Worm (Caenorhabditis elegans) whole organism, L4 larva: ENCODE results near the gene tba-4.
A peak's percentile ranks its signal among the peaks of the same experiment; 100 is the strongest.

Experiments
- F10B5.3 ChIP-seq: sonication (generic microtip); optimal IDR thresholded peaks from 2 replicates; lab custom pipeline; 2016; ENCODE audit warnings: mild to moderate bottlenecking, missing genetic modification characterization, missing compliant biosample characterization
- F44E2.7 ChIP-seq: fragments of 200-800 bp; sonication (Bioruptor generic); IDR thresholded peaks from 2 replicates; pipeline ENCODE4 v2.1.2; 2022; ENCODE audit warnings: missing genetic modification characterization, missing compliant biosample characterization
- R02D3.7 ChIP-seq: fragments of 150-350 bp; sonication (generic microtip); optimal IDR thresholded peaks from 3 replicates; lab custom pipeline; 2014; ENCODE audit warnings: missing biosample characterization, missing genetic modification characterization
- T20F7.1 ChIP-seq: fragments of 200-800 bp; sonication (Bioruptor generic); optimal IDR thresholded peaks from 2 replicates; lab custom pipeline; 2018; ENCODE audit warnings: mild to moderate bottlenecking, missing genetic modification characterization, missing compliant biosample characterization
- Y48G9A.11 ChIP-seq: fragments of 200-800 bp; sonication (Bioruptor generic); IDR thresholded peaks from 2 replicates; pipeline ENCODE4 v1.3.6; 2022; ENCODE audit warnings: missing genetic modification reagents, missing genetic modification characterization, missing compliant biosample characterization
- Y75B8A.6 ChIP-seq: fragments of 200-800 bp; sonication (Bioruptor generic); IDR thresholded peaks from 2 replicates; pipeline ENCODE4 v1.3.6; 2022; ENCODE audit warnings: missing genetic modification reagents, missing genetic modification characterization, missing compliant biosample characterization
- ZK546.5 ChIP-seq, 2 experiments: sonication (generic microtip); optimal IDR thresholded peaks; 2 replicates each; lab custom pipeline; 2017; ENCODE audit warnings: missing biosample characterization in 2 of 2, missing genetic modification characterization in 2 of 2
- ama-1 ChIP-seq: fragments of 150-350 bp; optimal IDR thresholded peaks from 2 replicates; lab custom pipeline; 2014; ENCODE audit warnings: inconsistent platforms, mixed read lengths
- arid-1 ChIP-seq: fragments of 200-800 bp; sonication (Bioruptor generic); conservative IDR thresholded peaks from 2 replicates; pipeline ENCODE4 v1.3.6; 2022; ENCODE audit warnings: missing genetic modification reagents, missing genetic modification characterization, missing compliant biosample characterization
- attf-4 ChIP-seq: sonication (generic microtip); optimal IDR thresholded peaks from 3 replicates; lab custom pipeline; 2017; ENCODE audit warnings: missing biosample characterization, missing genetic modification characterization
- ceh-32 ChIP-seq: sonication (generic microtip); optimal IDR thresholded peaks from 2 replicates; lab custom pipeline; 2016; ENCODE audit warnings: mild to moderate bottlenecking, missing genetic modification characterization, missing compliant biosample characterization; ENCODE audit not compliant: poor library complexity
- ceh-44 ChIP-seq: fragments of 200-800 bp; sonication (Bioruptor generic); IDR thresholded peaks from 2 replicates; pipeline ENCODE4 v1.3.6; 2022; ENCODE audit warnings: missing genetic modification reagents, missing genetic modification characterization, missing compliant biosample characterization
- ceh-62 ChIP-seq: sonication (generic microtip); optimal IDR thresholded peaks from 2 replicates; lab custom pipeline; 2017; ENCODE audit warnings: missing biosample characterization, missing genetic modification characterization
- ceh-82 ChIP-seq: sonication (generic microtip); optimal IDR thresholded peaks from 2 replicates; lab custom pipeline; 2017; ENCODE audit warnings: missing biosample characterization, missing genetic modification characterization
- ces-1 ChIP-seq: fragments of 150-350 bp; sonication (generic microtip); optimal IDR thresholded peaks from 4 replicates; lab custom pipeline; 2014; ENCODE audit warnings: missing biosample characterization, missing genetic modification reagents, missing genetic modification characterization
- ctbp-1 ChIP-seq: fragments of 200-800 bp; sonication (Bioruptor generic); IDR thresholded peaks from 2 replicates; pipeline ENCODE4 v1.3.6; 2022; ENCODE audit warnings: missing genetic modification reagents, missing genetic modification characterization, missing compliant biosample characterization
- daf-8 ChIP-seq: fragments of 200-800 bp; sonication (Bioruptor generic); IDR thresholded peaks from 2 replicates; pipeline ENCODE4 v1.3.6; 2022; ENCODE audit warnings: missing genetic modification characterization, missing compliant biosample characterization
- dmd-8 ChIP-seq: fragments of 200-800 bp; sonication (Bioruptor generic); IDR thresholded peaks from 2 replicates; pipeline ENCODE4 v1.3.6; 2022; ENCODE audit warnings: missing genetic modification characterization, missing compliant biosample characterization
- dpl-1 ChIP-seq: fragments of 150-350 bp; optimal IDR thresholded peaks from 2 replicates; lab custom pipeline; 2014; ENCODE audit warnings: missing biosample characterization, missing genetic modification reagents, missing genetic modification characterization
- duxl-1 ChIP-seq: sonication (generic microtip); optimal IDR thresholded peaks from 2 replicates; lab custom pipeline; 2016; ENCODE audit warnings: mild to moderate bottlenecking, missing genetic modification characterization, moderate library complexity, missing compliant biosample characterization; ENCODE audit not compliant: poor library complexity
- dve-1 ChIP-seq: sonication (generic microtip); optimal IDR thresholded peaks from 2 replicates; lab custom pipeline; 2017; ENCODE audit warnings: antibody characterized with exemption, mild to moderate bottlenecking, missing genetic modification characterization, missing compliant biosample characterization; ENCODE audit not compliant: insufficient read depth
- egl-27 ChIP-seq: sonication (generic microtip); optimal IDR thresholded peaks from 3 replicates; lab custom pipeline; 2017; ENCODE audit warnings: missing biosample characterization, missing genetic modification reagents, missing genetic modification characterization
- fkh-10 ChIP-seq: fragments of 150-350 bp; optimal IDR thresholded peaks from 2 replicates; lab custom pipeline; 2014; ENCODE audit warnings: missing biosample characterization, missing genetic modification reagents, missing genetic modification characterization
- gei-8 ChIP-seq: fragments of 200-800 bp; sonication (Bioruptor generic); optimal IDR thresholded peaks from 2 replicates; lab custom pipeline; 2018; ENCODE audit warnings: mild to moderate bottlenecking, missing genetic modification characterization, missing compliant biosample characterization
- hif-1 ChIP-seq, 2 experiments: sonication (generic microtip); optimal IDR thresholded peaks; 2 replicates each; lab custom pipeline; 2016 to 2017; ENCODE audit warnings: missing compliant biosample characterization in 2 of 2, missing genetic modification characterization in 2 of 2, missing genetic modification reagents in 2 of 2, missing genotype in 2 of 2, mild to moderate bottlenecking in 1 of 2
- hmg-1.1 ChIP-seq: fragments of 200-800 bp; sonication (Bioruptor generic); IDR thresholded peaks from 2 replicates; pipeline ENCODE4 v1.3.6; 2022; ENCODE audit warnings: missing genetic modification reagents, missing genetic modification characterization, missing compliant biosample characterization
- lim-7 ChIP-seq: fragments of 200-800 bp; sonication (Bioruptor generic); IDR thresholded peaks from 2 replicates; pipeline ENCODE4 v1.3.6; 2022; ENCODE audit warnings: missing genetic modification characterization, missing compliant biosample characterization
- lin-29 ChIP-seq: fragments of 200-800 bp; sonication (Bioruptor generic); IDR thresholded peaks from 2 replicates; pipeline ENCODE4 v1.3.6; 2022; ENCODE audit warnings: missing genetic modification reagents, missing genetic modification characterization, missing compliant biosample characterization
- lir-3 ChIP-seq: sonication (generic microtip); optimal IDR thresholded peaks from 2 replicates; lab custom pipeline; 2016; ENCODE audit warnings: mild to moderate bottlenecking, missing genetic modification characterization, missing compliant biosample characterization
- madf-5 ChIP-seq, 2 experiments: fragments of 200-800 bp; sonication (Bioruptor generic); IDR thresholded peaks; 2 replicates each; pipeline ENCODE4 v1.3.6; 2022; ENCODE audit warnings: missing compliant biosample characterization in 2 of 2, missing genetic modification characterization in 2 of 2
- madf-9 ChIP-seq: fragments of 200-800 bp; sonication (Bioruptor generic); conservative IDR thresholded peaks from 2 replicates; pipeline ENCODE4 v1.3.6; 2022; ENCODE audit warnings: missing genetic modification reagents, missing genetic modification characterization, missing compliant biosample characterization
- mep-1 ChIP-seq: fragments of 150-350 bp; sonication (generic microtip); optimal IDR thresholded peaks from 3 replicates; lab custom pipeline; 2014; ENCODE audit warnings: missing biosample characterization, missing genetic modification characterization
- mxl-2 ChIP-seq: fragments of 200-800 bp; sonication (Bioruptor generic); conservative IDR thresholded peaks from 2 replicates; pipeline ENCODE4 v1.3.6; 2022; ENCODE audit warnings: missing genetic modification reagents, missing genetic modification characterization, missing compliant biosample characterization
- nhr-10 ChIP-seq: fragments of 150-350 bp; optimal IDR thresholded peaks from 2 replicates; lab custom pipeline; 2014; ENCODE audit warnings: missing biosample characterization, missing genetic modification characterization
- nhr-11 ChIP-seq: fragments of 150-350 bp; optimal IDR thresholded peaks from 2 replicates; lab custom pipeline; 2014; ENCODE audit warnings: missing biosample characterization, missing genetic modification characterization
- nhr-237 ChIP-seq: sonication (generic microtip); optimal IDR thresholded peaks from 2 replicates; lab custom pipeline; 2017; ENCODE audit warnings: missing biosample characterization, missing genetic modification characterization
- nhr-41 ChIP-seq: fragments of 200-800 bp; sonication (Bioruptor generic); IDR thresholded peaks from 2 replicates; pipeline ENCODE4 v1.3.6; 2022; ENCODE audit warnings: missing genetic modification reagents, missing genetic modification characterization, missing compliant biosample characterization
- nhr-42 ChIP-seq: fragments of 200-800 bp; sonication (Bioruptor generic); IDR thresholded peaks from 2 replicates; pipeline ENCODE4 v1.3.6; 2022; ENCODE audit warnings: missing genetic modification characterization, missing compliant biosample characterization
- nhr-6 ChIP-seq: fragments of 150-350 bp; optimal IDR thresholded peaks from 2 replicates; lab custom pipeline; 2014; ENCODE audit warnings: missing biosample characterization, missing genetic modification characterization
- php-3 ChIP-seq: fragments of 200-800 bp; sonication (Bioruptor generic); IDR thresholded peaks from 2 replicates; pipeline ENCODE4 v1.3.6; 2022; ENCODE audit warnings: missing genetic modification reagents, missing genetic modification characterization, missing compliant biosample characterization
- pqm-1 ChIP-seq: sonication (generic microtip); optimal IDR thresholded peaks from 2 replicates; lab custom pipeline; 2017; ENCODE audit warnings: missing biosample characterization, missing genetic modification characterization
- rbr-2 ChIP-seq: sonication (generic microtip); optimal IDR thresholded peaks from 2 replicates; lab custom pipeline; 2016; ENCODE audit warnings: missing genotype, missing genetic modification characterization, missing compliant biosample characterization
- saeg-2 ChIP-seq: fragments of 200-800 bp; sonication (Bioruptor generic); IDR thresholded peaks from 2 replicates; pipeline ENCODE4 v1.3.6; 2022; ENCODE audit warnings: missing genetic modification reagents, missing genetic modification characterization, missing compliant biosample characterization
- sdz-12 ChIP-seq: fragments of 200-800 bp; sonication (Bioruptor generic); optimal IDR thresholded peaks from 2 replicates; lab custom pipeline; 2018; ENCODE audit warnings: mild to moderate bottlenecking, missing genetic modification characterization, missing compliant biosample characterization
- set-16 ChIP-seq: fragments of 200-800 bp; sonication (Bioruptor generic); IDR thresholded peaks from 2 replicates; pipeline ENCODE4 v1.3.6; 2022; ENCODE audit warnings: missing genetic modification reagents, missing genetic modification characterization, missing compliant biosample characterization
- skn-1 ChIP-seq: fragments of 150-350 bp; optimal IDR thresholded peaks from 2 replicates; lab custom pipeline; 2014; ENCODE audit warnings: missing biosample characterization, missing genetic modification characterization
- snpc-4 ChIP-seq: fragments of 150-350 bp; optimal IDR thresholded peaks from 2 replicates; lab custom pipeline; 2014; ENCODE audit warnings: missing biosample characterization, missing genetic modification characterization
- spr-3 ChIP-seq: fragments of 200-800 bp; sonication (Bioruptor generic); optimal IDR thresholded peaks from 2 replicates; lab custom pipeline; 2018; ENCODE audit warnings: mild to moderate bottlenecking, missing genetic modification characterization, missing compliant biosample characterization
- tra-1 ChIP-seq: fragments of 200-800 bp; sonication (Bioruptor generic); IDR thresholded peaks from 2 replicates; pipeline ENCODE4 v1.3.6; 2022; ENCODE audit warnings: missing genetic modification reagents, missing genetic modification characterization, missing compliant biosample characterization
- unc-62 ChIP-seq, 3 experiments: fragments of 150-350 bp in 1 of 3; sonication (generic microtip); optimal IDR thresholded peaks in 2 of 3; peaks in 1 of 3; 1 replicate in 1 of 3; 2 replicates in 2 of 3; lab custom pipeline; 2014 to 2017; ENCODE audit warnings: missing biosample characterization in 3 of 3, missing genetic modification characterization in 3 of 3, missing genetic modification reagents in 3 of 3, missing genotype in 1 of 3
- zag-1 ChIP-seq: fragments of 150-350 bp; optimal IDR thresholded peaks from 2 replicates; lab custom pipeline; 2014; ENCODE audit warnings: missing biosample characterization, missing genetic modification characterization
- zfp-2 ChIP-seq: sonication (generic microtip); optimal IDR thresholded peaks from 2 replicates; lab custom pipeline; 2016; ENCODE audit warnings: mild to moderate bottlenecking, missing genetic modification characterization, missing compliant biosample characterization

The tba-4 gene

DNA sequence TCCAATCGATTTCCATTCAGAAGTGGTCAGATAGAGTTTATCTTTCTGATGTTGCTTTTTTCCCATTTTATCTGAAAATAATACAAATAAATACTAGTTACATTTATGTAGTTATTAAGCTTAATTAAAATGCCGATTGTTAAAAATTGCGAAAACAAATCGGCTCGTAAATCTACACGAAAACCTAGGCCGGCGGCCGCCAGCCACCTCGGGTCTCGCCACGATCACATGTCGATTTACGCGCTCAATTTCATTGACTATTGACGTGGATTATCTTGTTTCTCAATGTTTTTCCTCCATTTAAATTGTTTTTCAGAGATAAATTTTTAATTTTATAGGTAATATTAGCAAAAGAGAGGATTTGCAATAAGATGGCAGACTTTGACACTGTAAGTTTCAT is 46.0 kb upstream of the tba-4 start, which contains the start of the genes cyn-4 and copz-1:
cyn-4 (minus strand) TSS at position 71 of the 400 bp plus-strand sequence.
copz-1 (plus strand) TSS at position 339 of the 400 bp plus-strand sequence.
- no peak for TF ChIP-seq sdz-12
- TF ChIP-seq ZK546.5 (tag; optimal IDR thresholded peaks at IDR 0.05; lab: Kevin White, UChicago), result no peak
- TF ChIP-seq dve-1 (tag; lab: Kevin White, UChicago), result peak; percentile 70
- no peak for TF ChIP-seq madf-9 (GFP tag; lab: Robert Waterston, UW)
- peak; percentile 69 for TF ChIP-seq rbr-2
- no peak for TF ChIP-seq zfp-2 (tag; lab: Kevin White, UChicago)
- TF ChIP-seq F10B5.3 (tag; lab: Kevin White, UChicago), result no peak
- TF ChIP-seq set-16, result no peak
- TF ChIP-seq skn-1 (tag; lab: Kevin White, UChicago), result no peak
- TF ChIP-seq spr-3 (GFP tag; lab: Kevin White, UChicago), result no peak
- peak; percentile 66 for TF ChIP-seq nhr-6
- TF ChIP-seq lir-3 (tag; lab: Kevin White, UChicago), result no peak
- no peak for TF ChIP-seq attf-4
- no peak for TF ChIP-seq mxl-2
- no peak for TF ChIP-seq nhr-237 (tag; lab: Kevin White, UChicago)
- no peak for TF ChIP-seq ceh-62 (tag; lab: Kevin White, UChicago)
- TF ChIP-seq mep-1, result peak; percentile 57
- TF ChIP-seq duxl-1 (tag; lab: Kevin White, UChicago), result peak; percentile 50
- no peak for TF ChIP-seq F44E2.7 (GFP tag; lab: Robert Waterston, UW)
- no peak for TF ChIP-seq madf-5 (GFP tag; IDR thresholded peaks at IDR 0.05; lab: Robert Waterston, UW)
- TF ChIP-seq hmg-1.1, result 0 out of 2 replicates have a peak, but pooled peaks have one; percentile 36
- peak; percentile 35 for TF ChIP-seq T20F7.1 (GFP tag; lab: Kevin White, UChicago)
- TF ChIP-seq ces-1 (GFP tag; lab: Kevin White, UChicago), result peak; percentile 0
- no peak for TF ChIP-seq unc-62 (GFP tag; optimal IDR thresholded peaks at IDR 0.05 in 1 of 2; lab: Kevin White, UChicago)
- no peak for TF ChIP-seq unc-62 (tag; optimal IDR thresholded peaks at IDR 0.05; lab: Kevin White, UChicago)
- no peak for TF ChIP-seq ceh-82 (tag; lab: Kevin White, UChicago)
- TF ChIP-seq tra-1, result no peak
- TF ChIP-seq egl-27 (tag; lab: Kevin White, UChicago), result no peak
- TF ChIP-seq pqm-1 (tag; lab: Kevin White, UChicago), result no peak
- TF ChIP-seq ctbp-1 (GFP tag; lab: Robert Waterston, UW), result no peak
- no peak for TF ChIP-seq lin-29 (GFP tag; lab: Robert Waterston, UW)
- TF ChIP-seq dpl-1 (GFP tag; lab: Kevin White, UChicago), result peak; percentile 81
- no peak for TF ChIP-seq gei-8 (GFP tag; lab: Kevin White, UChicago)
- no peak for TF ChIP-seq zag-1 (tag; lab: Kevin White, UChicago)
- TF ChIP-seq R02D3.7 (tag; lab: Kevin White, UChicago), result peak; percentile 92
- TF ChIP-seq saeg-2 (GFP tag; lab: Robert Waterston, UW), result no peak
- no peak for TF ChIP-seq nhr-10 (tag; lab: Kevin White, UChicago)
- 0 out of 2 replicates have a peak, but pooled peaks have one; percentile 30 for TF ChIP-seq ceh-44 (GFP tag; lab: Robert Waterston, UW)
- peak; percentile 40; the same call in 1 of the 2 replicates for TF ChIP-seq arid-1 (GFP tag; lab: Robert Waterston, UW)
- no peak for TF ChIP-seq Y75B8A.6
- TF ChIP-seq nhr-41, result no peak
- no peak for TF ChIP-seq php-3 (GFP tag; lab: Robert Waterston, UW)
- no peak for TF ChIP-seq daf-8
- TF ChIP-seq fkh-10 (GFP tag; lab: Kevin White, UChicago), result peak; percentile 49
- no peak for TF ChIP-seq ama-1 (lab: Kevin White, UChicago)
- no peak for TF ChIP-seq lim-7 (GFP tag; lab: Robert Waterston, UW)
- no peak for TF ChIP-seq Y48G9A.11
- peak in 1 of 2 experiments; percentile 88 for TF ChIP-seq hif-1 (tag; optimal IDR thresholded peaks at IDR 0.05; lab: Kevin White, UChicago)
- no peak for TF ChIP-seq nhr-11 (tag; lab: Kevin White, UChicago)
- TF ChIP-seq nhr-42 (GFP tag; lab: Robert Waterston, UW), result no peak
- no peak for TF ChIP-seq snpc-4 (tag; lab: Kevin White, UChicago)
- no peak for TF ChIP-seq dmd-8
- TF ChIP-seq ceh-32, result no peak
